Fruit fly (Drosophila melanogaster) whole organism, embryonic: Measurements from ENCODE around the gene CG32801.

Experiments
- Atf-2 ChIP-seq: fragments of 200-800 bp; sonication (Bioruptor generic); optimal IDR thresholded peaks from 2 replicates; lab custom pipeline; 2016; ENCODE audit warnings: missing biosample characterization, missing genetic modification characterization
- CG12299 ChIP-seq: fragments of 200-800 bp; sonication (Bioruptor generic); optimal IDR thresholded peaks from 2 replicates; lab custom pipeline; 2018; ENCODE audit warnings: missing biosample characterization, mild to moderate bottlenecking, missing genetic modification characterization
- CG14667 ChIP-seq: fragments of 200-800 bp; sonication (Bioruptor generic); IDR thresholded peaks from 2 replicates; pipeline ENCODE4 v1.3.6; 2022; ENCODE audit warnings: missing biosample characterization, missing genetic modification characterization
- CG16779 ChIP-seq: fragments of 200-800 bp; sonication (Bioruptor generic); IDR thresholded peaks from 2 replicates; pipeline ENCODE4 v1.3.6; 2022; ENCODE audit warnings: missing biosample characterization, missing genetic modification characterization
- CG17802 ChIP-seq: fragments of 200-800 bp; sonication (Bioruptor generic); optimal IDR thresholded peaks from 2 replicates; lab custom pipeline; 2018; ENCODE audit warnings: missing biosample characterization, mild to moderate bottlenecking, missing genetic modification characterization, moderate library complexity
- CG18262 ChIP-seq: fragments of 200-800 bp; optimal IDR thresholded peaks from 3 replicates; lab custom pipeline; 2019; ENCODE audit warnings: missing biosample characterization, mild to moderate bottlenecking, missing genetic modification characterization, moderate library complexity
- CG2116 ChIP-seq: fragments of 200-800 bp; sonication (Bioruptor generic); optimal IDR thresholded peaks from 3 replicates; lab custom pipeline; 2018; ENCODE audit warnings: missing biosample characterization, mild to moderate bottlenecking, missing genetic modification characterization
- CG2678 ChIP-seq: fragments of 200-800 bp; sonication (Bioruptor generic); optimal IDR thresholded peaks from 3 replicates; lab custom pipeline; 2019; ENCODE audit warnings: missing biosample characterization, mild to moderate bottlenecking, missing genetic modification characterization, moderate library complexity
- CG30020 ChIP-seq: fragments of 200-800 bp; optimal IDR thresholded peaks from 2 replicates; lab custom pipeline; 2019; ENCODE audit warnings: missing biosample characterization, mild to moderate bottlenecking, missing genetic modification characterization, moderate library complexity
- CG34376 ChIP-seq: fragments of 200-800 bp; sonication (Bioruptor generic); optimal IDR thresholded peaks from 2 replicates; lab custom pipeline; 2018; ENCODE audit warnings: missing biosample characterization, mild to moderate bottlenecking, missing genetic modification characterization
- CG42726 ChIP-seq: fragments of 200-800 bp; sonication (Bioruptor generic); IDR thresholded peaks from 2 replicates; pipeline ENCODE4 v1.3.6; 2022; ENCODE audit warnings: missing biosample characterization, missing genetic modification characterization; ENCODE audit not compliant: partially characterized antibody
- CG4328 ChIP-seq: fragments of 200-800 bp; sonication (Bioruptor generic); optimal IDR thresholded peaks from 3 replicates; lab custom pipeline; 2017; ENCODE audit warnings: missing biosample characterization, missing genetic modification reagents, missing genetic modification characterization
- CG6254 ChIP-seq: fragments of 200-800 bp; sonication (Bioruptor generic); optimal IDR thresholded peaks from 3 replicates; lab custom pipeline; 2017; ENCODE audit warnings: mild to moderate bottlenecking, missing biosample characterization, missing genetic modification reagents, missing genetic modification characterization
- CG6689 ChIP-seq: fragments of 200-800 bp; sonication (Bioruptor generic); IDR thresholded peaks from 2 replicates; pipeline ENCODE4 v1.3.6; 2022; ENCODE audit warnings: missing biosample characterization, missing genetic modification characterization
- CG8089 ChIP-seq: fragments of 200-800 bp; sonication (Bioruptor generic); optimal IDR thresholded peaks from 3 replicates; lab custom pipeline; 2016; ENCODE audit warnings: missing biosample characterization, missing genetic modification characterization
- CG9215 ChIP-seq: fragments of 200-800 bp; sonication (Bioruptor generic); IDR thresholded peaks from 2 replicates; pipeline ENCODE4 v1.3.6; 2022; ENCODE audit warnings: missing biosample characterization, missing genetic modification characterization
- CG9437 ChIP-seq: fragments of 200-800 bp; sonication (Bioruptor generic); optimal IDR thresholded peaks from 2 replicates; lab custom pipeline; 2018; ENCODE audit warnings: missing biosample characterization, mild to moderate bottlenecking, missing genetic modification characterization
- CG9727 ChIP-seq: fragments of 200-800 bp; sonication (Bioruptor generic); optimal IDR thresholded peaks from 3 replicates; lab custom pipeline; 2017; ENCODE audit warnings: missing biosample characterization, mild to moderate bottlenecking, missing genetic modification characterization
- ERR ChIP-seq: fragments of 200-800 bp; sonication (Bioruptor generic); optimal IDR thresholded peaks from 2 replicates; lab custom pipeline; 2016; ENCODE audit warnings: missing biosample characterization, missing genetic modification characterization
- Gug ChIP-seq: fragments of 200-800 bp; sonication (Bioruptor generic); IDR thresholded peaks from 4 replicates; pipeline ENCODE4 v1.3.6; 2022; ENCODE audit warnings: missing biosample characterization, missing genetic modification characterization
- HmgZ ChIP-seq: fragments of 200-800 bp; sonication (Bioruptor generic); optimal IDR thresholded peaks from 2 replicates; lab custom pipeline; 2018; ENCODE audit warnings: missing biosample characterization, mild to moderate bottlenecking, missing genetic modification characterization
- MTF-1 ChIP-seq: fragments of 200-800 bp; sonication (Bioruptor generic); optimal IDR thresholded peaks from 2 replicates; lab custom pipeline; 2018; ENCODE audit warnings: missing biosample characterization, mild to moderate bottlenecking, missing genetic modification characterization, borderline replicate concordance
- Nf-YB ChIP-seq: fragments of 200-800 bp; sonication (Bioruptor generic); optimal IDR thresholded peaks from 3 replicates; lab custom pipeline; 2019; ENCODE audit warnings: missing biosample characterization, mild to moderate bottlenecking, missing genetic modification characterization, moderate library complexity
- Pdp1 ChIP-seq, 2 experiments: fragments of 200-800 bp; sonication (Bioruptor generic); optimal IDR thresholded peaks; 3 replicates each; lab custom pipeline; 2016; ENCODE audit warnings: missing biosample characterization in 2 of 2, missing genetic modification characterization in 2 of 2, mild to moderate bottlenecking in 1 of 2, moderate library complexity in 1 of 2
- Scr ChIP-seq: fragments of 200-800 bp; sonication (Bioruptor generic); IDR thresholded peaks from 2 replicates; pipeline ENCODE4 v1.3.6; 2022; ENCODE audit warnings: missing biosample characterization, missing genetic modification characterization; ENCODE audit not compliant: partially characterized antibody
- Sin3A ChIP-seq: fragments of >200 bp; optimal IDR thresholded peaks from 2 replicates; lab custom pipeline; 2018
- Ssrp ChIP-seq: fragments of 200-800 bp; sonication (Bioruptor generic); optimal IDR thresholded peaks from 2 replicates; lab custom pipeline; 2018; ENCODE audit warnings: missing biosample characterization, mild to moderate bottlenecking, missing genetic modification characterization, moderate library complexity
- Xrp1 ChIP-seq: fragments of 200-800 bp; sonication (Bioruptor generic); IDR thresholded peaks from 2 replicates; pipeline ENCODE4 v1.3.6; 2022; ENCODE audit warnings: missing biosample characterization, missing genetic modification characterization
- ab ChIP-seq: fragments of 200-800 bp; sonication (Bioruptor generic); optimal IDR thresholded peaks from 2 replicates; lab custom pipeline; 2016; ENCODE audit warnings: missing biosample characterization, missing genetic modification characterization
- ac ChIP-seq: fragments of 200-800 bp; sonication (Bioruptor generic); optimal IDR thresholded peaks from 3 replicates; lab custom pipeline; 2017; ENCODE audit warnings: missing biosample characterization, mild to moderate bottlenecking, missing genetic modification characterization
- al ChIP-seq: fragments of 200-800 bp; sonication (Bioruptor generic); IDR thresholded peaks from 2 replicates; pipeline ENCODE4 v1.3.6; 2022; ENCODE audit warnings: missing biosample characterization, missing genetic modification characterization
- bowl ChIP-seq: fragments of 200-800 bp; sonication (Bioruptor generic); IDR thresholded peaks from 2 replicates; pipeline ENCODE4 v1.3.6; 2022; ENCODE audit warnings: missing biosample characterization, missing genetic modification characterization
- chn ChIP-seq: fragments of 200-800 bp; sonication (Bioruptor generic); optimal IDR thresholded peaks from 2 replicates; lab custom pipeline; 2016; ENCODE audit warnings: missing biosample characterization, missing genetic modification characterization
- danr ChIP-seq: fragments of 200-800 bp; sonication (Bioruptor generic); IDR thresholded peaks from 2 replicates; pipeline ENCODE4 v1.3.6; 2022; ENCODE audit warnings: missing biosample characterization, missing genetic modification characterization
- dysf ChIP-seq: fragments of 200-800 bp; sonication (Bioruptor generic); IDR thresholded peaks from 3 replicates; pipeline ENCODE4 v1.3.6; 2022; ENCODE audit warnings: missing biosample characterization, missing genetic modification characterization
- eve ChIP-seq, 2 experiments: fragments of >200 bp; optimal IDR thresholded peaks; 2 replicates each; lab custom pipeline; 2017; ENCODE audit warnings: missing biosample characterization in 2 of 2, missing genetic modification characterization in 2 of 2
- gcm2 ChIP-seq: fragments of 200-800 bp; sonication (Bioruptor generic); optimal IDR thresholded peaks from 2 replicates; lab custom pipeline; 2016; ENCODE audit warnings: missing biosample characterization, missing genetic modification characterization
- grau ChIP-seq: fragments of 200-800 bp; optimal IDR thresholded peaks from 3 replicates; lab custom pipeline; 2019; ENCODE audit warnings: missing biosample characterization, mild to moderate bottlenecking, missing genetic modification characterization, moderate library complexity
- grn ChIP-seq: fragments of 200-800 bp; sonication (Bioruptor generic); optimal IDR thresholded peaks from 3 replicates; lab custom pipeline; 2017; ENCODE audit warnings: missing biosample characterization, missing genetic modification characterization
- hth ChIP-seq: fragments of >200 bp; optimal IDR thresholded peaks from 2 replicates; lab custom pipeline; 2017; ENCODE audit warnings: inconsistent platforms
- ken ChIP-seq: fragments of 200-800 bp; sonication (Bioruptor generic); IDR thresholded peaks from 3 replicates; pipeline ENCODE4 v1.3.6; 2022; ENCODE audit warnings: missing biosample characterization, missing genetic modification characterization
- knrl ChIP-seq: fragments of 200-800 bp; sonication (Bioruptor generic); IDR thresholded peaks from 3 replicates; pipeline ENCODE4 v1.3.6; 2022; ENCODE audit warnings: missing biosample characterization, missing genetic modification characterization; ENCODE audit not compliant: partially characterized antibody
- mld ChIP-seq: fragments of 200-800 bp; sonication (Bioruptor generic); IDR thresholded peaks from 3 replicates; pipeline ENCODE4 v1.3.6; 2022; ENCODE audit warnings: missing biosample characterization, missing genetic modification characterization; ENCODE audit not compliant: partially characterized antibody
- odd ChIP-seq: fragments of 200-800 bp; sonication (Bioruptor generic); optimal IDR thresholded peaks from 2 replicates; lab custom pipeline; 2017; ENCODE audit warnings: missing biosample characterization, mild to moderate bottlenecking, missing genetic modification characterization
- run ChIP-seq: fragments of 200-800 bp; sonication (Bioruptor generic); optimal IDR thresholded peaks from 3 replicates; lab custom pipeline; 2018; ENCODE audit warnings: missing biosample characterization, mild to moderate bottlenecking, missing genetic modification characterization
- sc ChIP-seq, 3 experiments: fragments of >200 bp in 2 of 3; fragments of 200-800 bp in 1 of 3; sonication (Bioruptor generic) in 1 of 3; optimal IDR thresholded peaks; 2 replicates in 2 of 3; 3 replicates in 1 of 3; lab custom pipeline; 2017; ENCODE audit warnings: mild to moderate bottlenecking in 1 of 3, missing biosample characterization in 1 of 3, missing genetic modification characterization in 1 of 3, missing genetic modification reagents in 1 of 3
- seq ChIP-seq: fragments of 200-800 bp; sonication (Bioruptor generic); IDR thresholded peaks from 2 replicates; pipeline ENCODE4 v1.3.6; 2022; ENCODE audit warnings: missing biosample characterization, missing genetic modification characterization
- shn ChIP-seq: fragments of 200-800 bp; sonication (Bioruptor generic); optimal IDR thresholded peaks from 3 replicates; lab custom pipeline; 2016; ENCODE audit warnings: missing biosample characterization, missing genetic modification characterization
- tup ChIP-seq: fragments of 200-800 bp; sonication (Bioruptor generic); optimal IDR thresholded peaks from 2 replicates; lab custom pipeline; 2016; ENCODE audit warnings: missing biosample characterization, mild to moderate bottlenecking, missing genetic modification characterization, moderate library complexity
- wor ChIP-seq: fragments of 200-800 bp; sonication (Bioruptor generic); IDR thresholded peaks from 2 replicates; pipeline ENCODE4 v1.3.6; 2022; ENCODE audit warnings: missing biosample characterization, missing genetic modification characterization

CG32801 gene

DNA sequence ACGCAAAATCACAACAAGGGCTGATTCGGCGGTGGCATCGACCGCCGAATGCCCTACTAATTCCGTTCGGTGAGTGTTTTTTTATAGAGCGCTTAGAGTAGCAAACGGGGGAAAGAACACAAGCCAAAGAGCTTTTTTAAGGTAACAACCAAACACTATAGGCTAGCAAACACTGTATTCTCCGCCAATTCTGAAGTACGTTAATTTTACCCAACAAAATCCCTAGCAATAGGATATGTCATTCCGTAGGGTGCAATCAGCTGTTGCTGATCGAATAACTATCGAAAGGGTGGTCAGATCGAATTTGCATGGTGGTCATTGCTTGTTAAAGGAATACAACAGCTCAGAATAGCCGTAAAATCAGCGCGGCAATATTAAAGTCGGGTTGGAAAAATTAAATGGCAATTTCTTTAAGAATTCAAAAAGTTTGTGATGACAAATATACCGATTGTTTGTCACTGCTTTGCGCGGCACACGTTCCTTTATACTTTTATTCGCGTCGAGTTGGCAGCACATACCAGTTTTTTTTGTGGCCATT is 4.8 kb upstream of the CG32801 start, which contains the start of gene mip130 (continued):
- TF ChIP-seq CG8089 (GFP tag; lab: Kevin White, UChicago) = no peak
- TF ChIP-seq Sin3A (lab: Kevin White, UChicago) = peak; percentile 58
- TF ChIP-seq CG4328 (GFP tag; lab: Kevin White, UChicago) = no peak
- 0 out of 2 replicates have a peak, but pooled peaks have one; percentile 23 for TF ChIP-seq seq (GFP tag; lab: Robert Waterston, UW)
- no peak for TF ChIP-seq wor (GFP tag; lab: Robert Waterston, UW)
- TF ChIP-seq CG16779 (GFP tag; lab: Robert Waterston, UW) = no peak
- TF ChIP-seq CG17802 (tag; lab: Kevin White, UChicago) = no peak
- no peak for TF ChIP-seq CG14667
- TF ChIP-seq danr = 0 out of 2 replicates have a peak, but pooled peaks have one; percentile 23
- TF ChIP-seq HmgZ = peak; percentile 31
- TF ChIP-seq Ssrp (tag; lab: Kevin White, UChicago) = peak; percentile 48
- peak; percentile 12 for TF ChIP-seq CG30020 (tag; lab: Kevin White, UChicago)
- peak; percentile 47 for TF ChIP-seq CG2116 (GFP tag; lab: Kevin White, UChicago)
- TF ChIP-seq Atf-2 (GFP tag; lab: Kevin White, UChicago) = no peak
- peak; percentile 52 for TF ChIP-seq CG9727 (GFP tag; lab: Kevin White, UChicago)
- TF ChIP-seq ken = no peak
- TF ChIP-seq CG2678 = peak; percentile 62
- no peak for TF ChIP-seq eve (GFP tag; optimal IDR thresholded peaks at IDR 0.05; lab: Kevin White, UChicago)
- no peak for TF ChIP-seq odd (GFP tag; lab: Kevin White, UChicago)
- TF ChIP-seq Scr = peak; percentile 78
- TF ChIP-seq CG12299 (tag; lab: Kevin White, UChicago) = peak; percentile 51
- no peak for TF ChIP-seq hth
- peak; percentile 9 for TF ChIP-seq CG9437
- no peak for TF ChIP-seq Gug (GFP tag; lab: Robert Waterston, UW)
- no peak for TF ChIP-seq Nf-YB (GFP tag; lab: Kevin White, UChicago)
- TF ChIP-seq bowl (GFP tag; lab: Robert Waterston, UW) = no peak
- TF ChIP-seq al (GFP tag; lab: Robert Waterston, UW) = 0 out of 2 replicates have a peak, but pooled peaks have one; percentile 34
- no peak for TF ChIP-seq CG42726 (GFP tag; lab: Robert Waterston, UW)
- TF ChIP-seq knrl = peak; percentile 74; the same call in 2 of the 3 replicates
- no peak for TF ChIP-seq run (tag; lab: Kevin White, UChicago)
- 0 out of 2 replicates have a peak, but pooled peaks have one; percentile 32 for TF ChIP-seq CG9215 (GFP tag; lab: Robert Waterston, UW)
- TF ChIP-seq tup (GFP tag; lab: Kevin White, UChicago) = no peak
- TF ChIP-seq CG18262 = peak; percentile 55
- peak; percentile 21 to 40 for TF ChIP-seq Pdp1 (GFP tag; optimal IDR thresholded peaks at IDR 0.05; lab: Kevin White, UChicago)
- no peak for TF ChIP-seq shn (GFP tag; lab: Kevin White, UChicago)
- TF ChIP-seq sc (optimal IDR thresholded peaks at IDR 0.05; lab: Kevin White, UChicago) = no peak
- TF ChIP-seq sc (GFP tag; optimal IDR thresholded peaks at IDR 0.05; lab: Kevin White, UChicago) = no peak
- TF ChIP-seq mld (GFP tag; lab: Robert Waterston, UW) = 0 out of 3 replicates have a peak, but pooled peaks have one; percentile 46
- TF ChIP-seq gcm2 (GFP tag; lab: Kevin White, UChicago) = no peak
- no peak for TF ChIP-seq MTF-1 (GFP tag; lab: Kevin White, UChicago)
- TF ChIP-seq chn (GFP tag; lab: Kevin White, UChicago) = peak; percentile 21
- TF ChIP-seq grn (GFP tag; lab: Kevin White, UChicago) = no peak
- TF ChIP-seq CG6254 (GFP tag; lab: Kevin White, UChicago) = no peak
- peak; percentile 57 for TF ChIP-seq grau (tag; lab: Kevin White, UChicago)
- no peak for TF ChIP-seq ab (GFP tag; lab: Kevin White, UChicago)
- TF ChIP-seq ERR (GFP tag; lab: Kevin White, UChicago) = peak; percentile 16
- TF ChIP-seq ac (GFP tag; lab: Kevin White, UChicago) = no peak
- peak; percentile 67 for TF ChIP-seq CG6689
- peak; percentile 69 for TF ChIP-seq dysf
- TF ChIP-seq CG34376 = peak; percentile 8
- peak; percentile 66 for TF ChIP-seq Xrp1
